Fruit fly (Drosophila melanogaster): Measurements from ENCODE around the gene CG42740.

DNA sequence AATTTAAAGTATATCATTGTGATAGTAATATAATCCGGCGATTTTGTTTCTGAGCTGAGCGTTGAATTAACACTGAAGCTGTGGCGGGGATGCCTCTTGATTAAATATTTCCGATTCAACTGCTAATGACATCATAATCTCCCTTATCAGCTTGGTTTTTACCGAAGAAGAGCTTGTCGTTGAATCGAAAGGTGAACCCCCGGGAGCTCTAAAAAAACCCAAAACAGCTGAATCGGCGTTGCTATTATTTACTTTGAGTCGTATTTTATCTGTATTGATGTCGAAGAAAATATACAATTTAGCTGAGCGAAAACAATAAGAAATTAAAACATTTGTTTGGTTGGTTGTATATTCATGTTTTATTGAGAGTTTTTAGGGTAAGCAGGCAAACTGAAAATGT, 3.6 kb downstream of the CG42740 start:
- TF ChIP-seq psq (optimal IDR thresholded peaks at IDR 0.05) (no peak), usp (GFP tag; optimal IDR thresholded peaks at IDR 0.05) (no peak), CG8478 (optimal IDR thresholded peaks at IDR 0.05) (no peak)

All from whole organism.